Worm (Caenorhabditis elegans): ENCODE data around the gene irld-15.

The irld-15 gene

ce11 chrV:2264455-2264854 lies 39.2 kb downstream of the irld-15 start, which contains the start of gene nhr-183:
Gene nhr-183 (minus strand): TSS chrV:2264634.
- TF ChIP-seq pha-4 (GFP tag; IDR thresholded peaks at IDR 0.05) = no peak
- peak; percentile 49 for TF ChIP-seq pha-4 (tag; optimal IDR thresholded peaks at IDR 0.05)
- TF ChIP-seq mdt-29 (GFP tag; IDR thresholded peaks at IDR 0.05) = no peak
- TF ChIP-seq Y48G9A.11 (GFP tag; IDR thresholded peaks at IDR 0.05) = no peak
- TF ChIP-seq lin-1 (GFP tag; IDR thresholded peaks at IDR 0.05) = no peak
- no peak for TF ChIP-seq tag-97 (GFP tag; IDR thresholded peaks at IDR 0.05)
- TF ChIP-seq lim-7 (GFP tag; IDR thresholded peaks at IDR 0.05) = no peak
- TF ChIP-seq nhr-25 (tag; optimal IDR thresholded peaks at IDR 0.05; ENCODE audit: borderline replicate concordance, insufficient read depth) = no peak
- no peak for TF ChIP-seq Y105C5A.15 (GFP tag; IDR thresholded peaks at IDR 0.05)

ce11 chrV:2260660-2261059 lies 43.0 kb downstream of the irld-15 start, which contains the start of gene F41B5.12:
Gene F41B5.12 (plus strand): TSS chrV:2260960.
- no peak for TF ChIP-seq arid-1 (GFP tag; conservative IDR thresholded peaks at IDR 0.05)
- TF ChIP-seq ceh-32 (tag; optimal IDR thresholded peaks at IDR 0.05; ENCODE audit: poor library complexity) = no peak
- TF ChIP-seq dpl-1 (GFP tag; optimal IDR thresholded peaks at IDR 0.05) = no peak
- TF ChIP-seq nhr-25 (tag; optimal IDR thresholded peaks at IDR 0.05; ENCODE audit: borderline replicate concordance, insufficient read depth) = no peak
- no peak for TF ChIP-seq Y105C5A.15 (GFP tag; IDR thresholded peaks at IDR 0.05)
- TF ChIP-seq hmg-1.1 (GFP tag; IDR thresholded peaks at IDR 0.05) = no peak
- no peak for TF ChIP-seq nhr-77 (tag; optimal IDR thresholded peaks at IDR 0.05)
- TF ChIP-seq lin-13 (GFP tag; optimal IDR thresholded peaks at IDR 0.05) = no peak
- TF ChIP-seq dve-1 (tag; optimal IDR thresholded peaks at IDR 0.05; ENCODE audit: insufficient read depth) = no peak
- no peak for TF ChIP-seq ceh-62 (tag; optimal IDR thresholded peaks at IDR 0.05)
- TF ChIP-seq Y5F2A.4 (GFP tag; optimal IDR thresholded peaks at IDR 0.05) = no peak
- TF ChIP-seq jun-1 (tag; optimal IDR thresholded peaks at IDR 0.05) = no peak
- TF ChIP-seq nhr-11 (tag; optimal IDR thresholded peaks at IDR 0.05) = no peak

- TF ChIP-seq hlh-11 (tag; optimal IDR thresholded peaks at IDR 0.05) = peak; percentile 14
- no peak for TF ChIP-seq unc-62 (GFP tag; optimal IDR thresholded peaks at IDR 0.05 in 1 of 2)
- no peak for TF ChIP-seq unc-62 (tag; optimal IDR thresholded peaks at IDR 0.05)
- no peak for TF ChIP-seq dmd-8 (GFP tag; IDR thresholded peaks at IDR 0.05)
- peak; percentile 53 for TF ChIP-seq dve-1 (tag; optimal IDR thresholded peaks at IDR 0.05; ENCODE audit: insufficient read depth)
- TF ChIP-seq mes-2 (tag; optimal IDR thresholded peaks at IDR 0.05; ENCODE audit: poor library complexity, severe bottlenecking) = peak; percentile 10
- peak; percentile 60 for TF ChIP-seq hlh-30 (tag; optimal IDR thresholded peaks at IDR 0.05; ENCODE audit: insufficient read depth)
- TF ChIP-seq dmd-6 (GFP tag; IDR thresholded peaks at IDR 0.05) = peak; percentile 18; the same call in 1 of the 2 replicates
- TF ChIP-seq dmd-9 (GFP tag; IDR thresholded peaks at IDR 0.05) = no peak
- peak; percentile 25 for TF ChIP-seq nhr-28 (tag; optimal IDR thresholded peaks at IDR 0.05)
- no peak for TF ChIP-seq F49E8.2 (tag; optimal IDR thresholded peaks at IDR 0.05; ENCODE audit: borderline replicate concordance)
- no peak for TF ChIP-seq saeg-2 (GFP tag; IDR thresholded peaks at IDR 0.05)
- no peak for TF ChIP-seq zfp-3 (GFP tag; conservative IDR thresholded peaks at IDR 0.05)
- no peak for TF ChIP-seq unc-39 (tag; optimal IDR thresholded peaks at IDR 0.05)
- TF ChIP-seq fos-1 (tag; optimal IDR thresholded peaks at IDR 0.05) = no peak
- no peak for TF ChIP-seq F37D6.2 (tag; optimal IDR thresholded peaks at IDR 0.05)
- no peak for TF ChIP-seq daf-16 (GFP tag; optimal IDR thresholded peaks at IDR 0.05)
- TF ChIP-seq daf-16 (tag; optimal IDR thresholded peaks at IDR 0.05) = peak; percentile 66
- no peak for TF ChIP-seq nhr-41 (GFP tag; IDR thresholded peaks at IDR 0.05)
These were observed 43.9 kb downstream of the irld-15 start, which contains the start of gene nhr-182 for ce11 chrV:2259750-2260149. Gene nhr-182 (minus strand): TSS chrV:2259927.

All from whole organism, L4 larva.